Fruit fly (Drosophila melanogaster) whole organism, embryonic: Measurements from ENCODE around the gene CG6927.

Experiments
- ATbp ChIP-seq: fragments of 200-800 bp; sonication (Bioruptor generic); optimal IDR thresholded peaks from 2 replicates; lab custom pipeline; 2017; ENCODE audit warnings: missing biosample characterization, mild to moderate bottlenecking, missing genetic modification characterization, missing genetic modification reagents
- Ada2b ChIP-seq: fragments of 200-800 bp; sonication (Bioruptor generic); IDR thresholded peaks from 2 replicates; pipeline ENCODE4 v1.3.6; 2022; ENCODE audit warnings: missing biosample characterization, missing genetic modification characterization
- Aef1 ChIP-seq: fragments of 200-800 bp; sonication (Bioruptor generic); IDR thresholded peaks from 3 replicates; pipeline ENCODE4 v1.3.6; 2022; ENCODE audit warnings: missing biosample characterization, missing genetic modification characterization
- Blimp-1 ChIP-seq: fragments of 200-800 bp; sonication (Bioruptor generic); optimal IDR thresholded peaks from 3 replicates; lab custom pipeline; 2018; ENCODE audit warnings: missing biosample characterization, missing genetic modification characterization, mild to moderate bottlenecking, moderate library complexity, missing genetic modification reagents
- CG12071 ChIP-seq: fragments of 200-800 bp; sonication (Bioruptor generic); optimal IDR thresholded peaks from 3 replicates; lab custom pipeline; 2018; ENCODE audit warnings: missing biosample characterization, mild to moderate bottlenecking, missing genetic modification characterization
- CG12219 ChIP-seq: fragments of 200-800 bp; sonication (Bioruptor generic); optimal IDR thresholded peaks from 3 replicates; lab custom pipeline; 2018; ENCODE audit warnings: missing biosample characterization, mild to moderate bottlenecking, missing genetic modification characterization
- CG12299 ChIP-seq: fragments of 200-800 bp; sonication (Bioruptor generic); optimal IDR thresholded peaks from 2 replicates; lab custom pipeline; 2018; ENCODE audit warnings: missing biosample characterization, mild to moderate bottlenecking, missing genetic modification characterization
- CG14710 ChIP-seq: fragments of 200-800 bp; sonication (Bioruptor generic); optimal IDR thresholded peaks from 3 replicates; lab custom pipeline; 2019; ENCODE audit warnings: missing biosample characterization, mild to moderate bottlenecking, missing genetic modification characterization, moderate library complexity
- CG14860 ChIP-seq: fragments of 200-800 bp; sonication (Bioruptor generic); IDR thresholded peaks from 3 replicates; pipeline ENCODE4 v1.3.6; 2022; ENCODE audit warnings: missing biosample characterization, missing genetic modification characterization; ENCODE audit not compliant: partially characterized antibody
- CG16779 ChIP-seq: fragments of 200-800 bp; sonication (Bioruptor generic); IDR thresholded peaks from 2 replicates; pipeline ENCODE4 v1.3.6; 2022; ENCODE audit warnings: missing biosample characterization, missing genetic modification characterization
- CG2199 ChIP-seq: fragments of 200-800 bp; sonication (Bioruptor generic); IDR thresholded peaks from 3 replicates; pipeline ENCODE4 v1.3.6; 2022; ENCODE audit warnings: missing biosample characterization, missing genetic modification characterization
- CG31365 ChIP-seq: fragments of 200-800 bp; sonication (Bioruptor generic); optimal IDR thresholded peaks from 2 replicates; lab custom pipeline; 2018; ENCODE audit warnings: missing biosample characterization, mild to moderate bottlenecking, missing genetic modification characterization
- CG32772 ChIP-seq: fragments of 200-800 bp; sonication (Bioruptor generic); IDR thresholded peaks from 2 replicates; pipeline ENCODE4 v1.3.6; 2022; ENCODE audit warnings: missing biosample characterization, missing genetic modification characterization
- CG33557 ChIP-seq: fragments of 200-800 bp; sonication (Bioruptor generic); optimal IDR thresholded peaks from 2 replicates; lab custom pipeline; 2019; ENCODE audit warnings: missing biosample characterization, mild to moderate bottlenecking, missing genetic modification characterization, moderate library complexity
- CG8089 ChIP-seq: fragments of 200-800 bp; sonication (Bioruptor generic); optimal IDR thresholded peaks from 3 replicates; lab custom pipeline; 2016; ENCODE audit warnings: missing biosample characterization, missing genetic modification characterization
- CG9215 ChIP-seq: fragments of 200-800 bp; sonication (Bioruptor generic); IDR thresholded peaks from 2 replicates; pipeline ENCODE4 v1.3.6; 2022; ENCODE audit warnings: missing biosample characterization, missing genetic modification characterization
- CG9609 ChIP-seq: fragments of 200-800 bp; sonication (Bioruptor generic); optimal IDR thresholded peaks from 3 replicates; lab custom pipeline; 2016; ENCODE audit warnings: missing biosample characterization, missing genetic modification characterization
- Dip2 ChIP-seq: fragments of 200-800 bp; sonication (Bioruptor generic); IDR thresholded peaks from 2 replicates; pipeline ENCODE4 v1.3.6; 2022; ENCODE audit warnings: missing biosample characterization, missing genetic modification characterization
- Dip3 ChIP-seq: fragments of 200-800 bp; sonication (Bioruptor generic); optimal IDR thresholded peaks from 3 replicates; lab custom pipeline; 2016; ENCODE audit warnings: missing biosample characterization, missing genetic modification characterization
- E2f1 ChIP-seq: fragments of 200-800 bp; sonication (Bioruptor generic); IDR thresholded peaks from 2 replicates; pipeline ENCODE4 v1.3.6; 2022; ENCODE audit warnings: missing biosample characterization, missing genetic modification characterization
- Hr3 ChIP-seq: fragments of 200-800 bp; sonication (Bioruptor generic); optimal IDR thresholded peaks from 3 replicates; lab custom pipeline; 2016; ENCODE audit warnings: missing biosample characterization, missing genetic modification characterization
- Jarid2 ChIP-seq: fragments of 200-800 bp; sonication (Bioruptor generic); optimal IDR thresholded peaks from 3 replicates; lab custom pipeline; 2017; ENCODE audit warnings: mild to moderate bottlenecking, missing biosample characterization, missing genetic modification reagents, missing genetic modification characterization
- Kr ChIP-seq: fragments of 200-800 bp; sonication (Bioruptor generic); optimal IDR thresholded peaks from 2 replicates; lab custom pipeline; 2017; ENCODE audit warnings: missing biosample characterization, mild to moderate bottlenecking, missing genetic modification characterization
- Neu2 ChIP-seq: fragments of 200-800 bp; sonication (Bioruptor generic); optimal IDR thresholded peaks from 3 replicates; lab custom pipeline; 2016; ENCODE audit warnings: missing biosample characterization, missing genetic modification characterization, borderline replicate concordance
- Sox102F ChIP-seq: fragments of 200-800 bp; sonication (Bioruptor generic); optimal IDR thresholded peaks from 2 replicates; lab custom pipeline; 2018; ENCODE audit warnings: missing biosample characterization, mild to moderate bottlenecking, missing genetic modification characterization, moderate library complexity
- Ssrp ChIP-seq: fragments of 200-800 bp; sonication (Bioruptor generic); optimal IDR thresholded peaks from 2 replicates; lab custom pipeline; 2018; ENCODE audit warnings: missing biosample characterization, mild to moderate bottlenecking, missing genetic modification characterization, moderate library complexity
- Trl ChIP-seq, 3 experiments: fragments of >200 bp in 2 of 3; fragments of 200-800 bp in 1 of 3; sonication (Bioruptor generic) in 1 of 3; optimal IDR thresholded peaks; 2 replicates in 1 of 3; 3 replicates in 2 of 3; lab custom pipeline; 2016 to 2017; ENCODE audit warnings: missing biosample characterization in 1 of 3, missing genetic modification characterization in 1 of 3
- al ChIP-seq: fragments of 200-800 bp; sonication (Bioruptor generic); IDR thresholded peaks from 2 replicates; pipeline ENCODE4 v1.3.6; 2022; ENCODE audit warnings: missing biosample characterization, missing genetic modification characterization
- aop ChIP-seq: fragments of 200-800 bp; sonication (Bioruptor generic); IDR thresholded peaks from 2 replicates; pipeline ENCODE4 v1.3.6; 2022; ENCODE audit warnings: missing biosample characterization, missing genetic modification characterization
- ara ChIP-seq: fragments of 200-800 bp; sonication (Bioruptor generic); IDR thresholded peaks from 2 replicates; pipeline ENCODE4 v1.3.6; 2022; ENCODE audit warnings: missing biosample characterization, missing genetic modification characterization
- ash1 ChIP-seq: fragments of 200-800 bp; sonication (Bioruptor generic); optimal IDR thresholded peaks from 2 replicates; lab custom pipeline; 2018; ENCODE audit warnings: missing biosample characterization, mild to moderate bottlenecking, missing genetic modification characterization
- bab2 ChIP-seq: fragments of 200-800 bp; sonication (Bioruptor generic); optimal IDR thresholded peaks from 2 replicates; lab custom pipeline; 2016; ENCODE audit warnings: missing biosample characterization, missing genetic modification characterization
- bigmax ChIP-seq: fragments of 200-800 bp; sonication (Bioruptor generic); optimal IDR thresholded peaks from 2 replicates; lab custom pipeline; 2018; ENCODE audit warnings: missing biosample characterization, mild to moderate bottlenecking, missing genetic modification characterization
- br ChIP-seq: fragments of >200 bp; optimal IDR thresholded peaks from 2 replicates; lab custom pipeline; 2017
- cg ChIP-seq: fragments of 200-800 bp; sonication (Bioruptor generic); optimal IDR thresholded peaks from 3 replicates; lab custom pipeline; 2019; ENCODE audit warnings: missing biosample characterization, mild to moderate bottlenecking, missing genetic modification characterization, moderate library complexity
- dmrt11E ChIP-seq: fragments of 200-800 bp; sonication (Bioruptor generic); optimal IDR thresholded peaks from 3 replicates; lab custom pipeline; 2018; ENCODE audit warnings: missing biosample characterization, mild to moderate bottlenecking, missing genetic modification characterization, moderate library complexity
- dpn ChIP-seq, 2 experiments: fragments of 200-800 bp; sonication (Bioruptor generic); optimal IDR thresholded peaks; 3 replicates each; lab custom pipeline; 2016; ENCODE audit warnings: missing biosample characterization in 2 of 2, missing genetic modification characterization in 2 of 2
- en ChIP-seq: fragments of 200-800 bp; sonication (Bioruptor generic); optimal IDR thresholded peaks from 2 replicates; lab custom pipeline; 2016; ENCODE audit warnings: missing biosample characterization, missing genetic modification characterization
- fd64A ChIP-seq: fragments of 200-800 bp; sonication (Bioruptor generic); optimal IDR thresholded peaks from 3 replicates; lab custom pipeline; 2018; ENCODE audit warnings: missing biosample characterization, mild to moderate bottlenecking, missing genetic modification characterization
- hb ChIP-seq: fragments of 200-800 bp; sonication (Bioruptor generic); IDR thresholded peaks from 3 replicates; pipeline ENCODE4 v1.3.6; 2022; ENCODE audit warnings: missing biosample characterization, missing genetic modification characterization; ENCODE audit not compliant: partially characterized antibody
- klu ChIP-seq: fragments of 200-800 bp; sonication (Bioruptor generic); IDR thresholded peaks from 2 replicates; pipeline ENCODE4 v1.3.6; 2022; ENCODE audit warnings: missing biosample characterization, missing genetic modification characterization
- odd ChIP-seq: fragments of 200-800 bp; sonication (Bioruptor generic); optimal IDR thresholded peaks from 2 replicates; lab custom pipeline; 2017; ENCODE audit warnings: missing biosample characterization, mild to moderate bottlenecking, missing genetic modification characterization
- phol ChIP-seq: fragments of 200-800 bp; sonication (Bioruptor generic); optimal IDR thresholded peaks from 3 replicates; lab custom pipeline; 2018; ENCODE audit warnings: missing biosample characterization, mild to moderate bottlenecking, missing genetic modification characterization, moderate library complexity
- ro ChIP-seq: fragments of 200-800 bp; sonication (Bioruptor generic); IDR thresholded peaks from 2 replicates; pipeline ENCODE4 v1.3.6; 2022; ENCODE audit warnings: missing biosample characterization, missing genetic modification characterization
- salm ChIP-seq: fragments of 200-800 bp; sonication (Bioruptor generic); optimal IDR thresholded peaks from 2 replicates; lab custom pipeline; 2018; ENCODE audit warnings: missing biosample characterization, mild to moderate bottlenecking, missing genetic modification characterization
- so ChIP-seq: fragments of 200-800 bp; sonication (Bioruptor generic); IDR thresholded peaks from 3 replicates; pipeline ENCODE4 v1.3.6; 2022; ENCODE audit warnings: missing biosample characterization, missing genetic modification characterization
- tgo ChIP-seq: fragments of 200-800 bp; sonication (Bioruptor generic); IDR thresholded peaks from 3 replicates; pipeline ENCODE4 v1.3.6; 2022; ENCODE audit warnings: missing biosample characterization, missing genetic modification characterization
- tio ChIP-seq: fragments of 200-800 bp; sonication (Bioruptor generic); optimal IDR thresholded peaks from 2 replicates; lab custom pipeline; 2017; ENCODE audit warnings: missing biosample characterization, missing genetic modification characterization, inconsistent platforms
- tx ChIP-seq: fragments of 200-800 bp; sonication (Bioruptor generic); optimal IDR thresholded peaks from 2 replicates; lab custom pipeline; 2016; ENCODE audit warnings: missing biosample characterization, missing genetic modification characterization
- vfl ChIP-seq: fragments of 200-800 bp; sonication (Bioruptor generic); optimal IDR thresholded peaks from 2 replicates; lab custom pipeline; 2016; ENCODE audit warnings: missing biosample characterization, missing genetic modification characterization
- wor ChIP-seq: fragments of 200-800 bp; sonication (Bioruptor generic); IDR thresholded peaks from 2 replicates; pipeline ENCODE4 v1.3.6; 2022; ENCODE audit warnings: missing biosample characterization, missing genetic modification characterization
- yki ChIP-seq: fragments of >200 bp; optimal IDR thresholded peaks from 3 replicates; lab custom pipeline; 2018

The CG6927 gene

DNA sequence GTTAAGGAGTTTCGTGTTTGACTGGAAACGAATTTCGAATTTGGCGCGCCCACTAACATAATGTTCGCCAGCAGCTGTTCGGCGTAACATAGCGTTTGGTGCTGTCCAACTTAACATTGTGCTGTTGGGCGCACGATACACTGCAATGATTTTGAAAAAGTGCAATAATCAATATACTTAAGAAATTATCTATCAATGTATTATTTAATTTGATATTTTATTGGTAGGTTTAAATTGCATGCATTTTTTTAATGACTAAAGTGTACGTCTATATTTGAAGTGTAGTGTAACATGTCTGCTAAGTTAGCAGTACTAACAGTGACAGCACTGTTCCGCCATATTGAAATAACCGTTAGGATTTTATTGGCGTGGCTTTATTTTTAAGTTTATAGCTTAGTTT, at the start of gene CG6927:
Gene CG6927, plus strand, starts transcription at position 328 of the 400 bp plus-strand sequence.
- TF ChIP-seq CG8089 (no peak), Blimp-1 (GFP tag; lab: Kevin White, UChicago) (peak; percentile 52), salm (tag; lab: Kevin White, UChicago) (no peak), CG31365 (no peak), Trl (optimal IDR thresholded peaks at IDR 0.05; lab: Kevin White, UChicago) (no peak), Trl (GFP tag; optimal IDR thresholded peaks at IDR 0.05; lab: Kevin White, UChicago) (peak; percentile 56), CG32772 (GFP tag; lab: Robert Waterston, UW) (peak; percentile 100), al (peak; percentile 81), ara (GFP tag; lab: Robert Waterston, UW) (peak; percentile 91), CG33557 (no peak), wor (GFP tag; lab: Robert Waterston, UW) (peak; percentile 79), yki (lab: Kevin White, UChicago) (no peak), CG12071 (GFP tag; lab: Kevin White, UChicago) (no peak), en (GFP tag; lab: Kevin White, UChicago) (no peak), Ssrp (tag; lab: Kevin White, UChicago) (peak; percentile 94), CG12219 (GFP tag; lab: Kevin White, UChicago) (no peak), Sox102F (peak; percentile 76), odd (GFP tag; lab: Kevin White, UChicago) (no peak), CG14860 (GFP tag; lab: Robert Waterston, UW) (no peak), CG12299 (tag; lab: Kevin White, UChicago) (peak; percentile 41), Aef1 (GFP tag; lab: Robert Waterston, UW) (peak; percentile 90), tio (GFP tag; lab: Kevin White, UChicago) (peak; percentile 57), cg (GFP tag; lab: Kevin White, UChicago) (no peak), CG16779 (GFP tag; lab: Robert Waterston, UW) (no peak), CG2199 (peak; percentile 56; the same call in 1 of the 3 replicates), Jarid2 (GFP tag; lab: Kevin White, UChicago) (no peak), Dip2 (GFP tag; lab: Robert Waterston, UW) (no peak), dmrt11E (tag; lab: Kevin White, UChicago) (peak; percentile 69), Hr3 (peak; percentile 50), vfl (GFP tag; lab: Kevin White, UChicago) (no peak), Neu2 (GFP tag; lab: Kevin White, UChicago) (no peak), tx (no peak), hb (GFP tag; lab: Robert Waterston, UW) (no peak), so (GFP tag; lab: Robert Waterston, UW) (peak; percentile 84), Kr (no peak), aop (GFP tag; lab: Robert Waterston, UW) (no peak), ATbp (GFP tag; lab: Kevin White, UChicago) (peak; percentile 21), tgo (GFP tag; lab: Robert Waterston, UW) (peak; percentile 95), phol (tag; lab: Kevin White, UChicago) (peak; percentile 89), klu (peak; percentile 74), Ada2b (peak; percentile 89), ro (GFP tag; lab: Robert Waterston, UW) (peak; percentile 77), bigmax (GFP tag; lab: Kevin White, UChicago) (no peak), CG9609 (no peak), Dip3 (GFP tag; lab: Kevin White, UChicago) (no peak), fd64A (GFP tag; lab: Kevin White, UChicago) (no peak), ash1 (no peak), CG14710 (tag; lab: Kevin White, UChicago) (peak; percentile 55), bab2 (no peak), CG9215 (peak; percentile 80), E2f1 (GFP tag; lab: Robert Waterston, UW) (peak; percentile 87), br (lab: Kevin White, UChicago) (no peak), dpn (GFP tag; optimal IDR thresholded peaks at IDR 0.05; lab: Kevin White, UChicago) (peak; percentile 70 to 72)
